Fruit fly (Drosophila melanogaster) whole organism, adult: Measurements from ENCODE around the gene CG43179.

Experiments
- Clk ChIP-seq: fragments of 200-800 bp; sonication (Bioruptor generic); optimal IDR thresholded peaks from 2 replicates; lab custom pipeline; 2017; ENCODE audit warnings: missing biosample characterization, missing genetic modification characterization
- tj ChIP-seq: fragments of 200-800 bp; sonication (Bioruptor generic); optimal IDR thresholded peaks from 3 replicates; lab custom pipeline; 2017; ENCODE audit warnings: missing biosample characterization, mild to moderate bottlenecking, missing genetic modification characterization, moderate library complexity

dm6 chr3R:14296126-14296525, 40.2 kb downstream of the CG43179 start:
- TF ChIP-seq tj (GFP tag; lab: Kevin White, UChicago) (no peak), Clk (GFP tag; lab: Kevin White, UChicago) (no peak)
